Fruit fly (Drosophila melanogaster): ENCODE results near the gene CG42813.

CG42813 gene

dm6 chr3R:27228342-27228741, at the start of gene CG42813 (continued):
- peak; percentile 45 for TF ChIP-seq pzg (GFP tag; optimal IDR thresholded peaks at IDR 0.05)
- TF ChIP-seq ase (GFP tag; IDR thresholded peaks at IDR 0.05) = no peak
- peak; percentile 84 for TF ChIP-seq CTCF (GFP tag; optimal IDR thresholded peaks at IDR 0.05)
- TF ChIP-seq CG15514 (GFP tag; optimal IDR thresholded peaks at IDR 0.05) = peak; percentile 4
- TF ChIP-seq Doc3 (GFP tag; IDR thresholded peaks at IDR 0.05; ENCODE audit: partially characterized antibody) = no peak

DNA sequence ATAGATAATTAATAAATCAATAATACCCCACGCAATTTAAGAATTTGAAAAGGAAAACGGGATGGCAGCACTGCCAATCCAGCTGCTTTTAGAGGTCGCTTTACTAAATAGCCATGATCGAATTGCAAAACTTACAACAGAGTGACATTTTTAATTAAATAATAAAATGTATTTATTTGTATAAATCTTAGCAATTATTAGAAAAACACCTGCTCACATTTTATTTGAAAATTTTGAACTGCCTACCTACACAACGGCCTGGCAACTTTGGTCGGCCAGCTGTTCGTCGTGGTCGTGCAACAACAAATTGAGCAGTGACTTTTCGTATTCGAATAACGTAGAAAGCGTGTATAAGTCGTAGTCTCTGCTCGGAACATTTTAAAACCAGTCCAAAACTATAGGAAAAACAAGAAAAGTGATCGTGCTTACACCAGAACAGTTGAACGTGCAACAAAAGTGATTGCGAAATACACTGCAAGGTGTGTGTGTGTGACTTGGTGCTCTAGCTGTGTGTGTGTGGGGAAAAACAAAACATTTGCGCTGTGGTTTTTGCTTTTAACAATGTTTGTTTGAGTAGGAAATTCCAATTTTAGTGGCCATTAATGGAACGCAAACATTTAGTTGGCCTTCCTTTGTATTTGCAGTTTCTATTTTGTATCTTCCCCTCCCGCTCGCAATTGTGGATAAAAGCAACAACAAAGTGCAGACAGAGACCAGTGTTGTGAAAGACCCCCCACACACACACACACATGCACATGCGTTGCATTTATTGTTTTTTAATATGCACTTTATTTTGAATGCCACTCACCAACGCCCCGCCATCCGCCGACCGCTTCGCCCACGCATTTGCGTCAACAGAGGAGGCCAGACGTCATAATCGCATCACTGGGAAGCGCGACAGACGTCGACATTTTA, 46.4 kb upstream of the CG42813 start, which contains the start of gene CG5938:
CG5938 (plus strand) TSS at position 262 of the 915 bp plus-strand sequence.
- TF ChIP-seq CG10321 (GFP tag; IDR thresholded peaks at IDR 0.05) = no peak
- peak; percentile 41 for TF ChIP-seq nmo (GFP tag; optimal IDR thresholded peaks at IDR 0.05)
- no peak for TF ChIP-seq CG13296 (GFP tag; optimal IDR thresholded peaks at IDR 0.05)
- no peak for TF ChIP-seq dimm (GFP tag; IDR thresholded peaks at IDR 0.05)
- peak; percentile 48 for TF ChIP-seq CG15269 (tag; optimal IDR thresholded peaks at IDR 0.05)
- peak; percentile 73 for TF ChIP-seq MESR4 (GFP tag; optimal IDR thresholded peaks at IDR 0.05)
- peak; percentile 49 for TF ChIP-seq sug (tag; optimal IDR thresholded peaks at IDR 0.05)
- TF ChIP-seq CG3407 (GFP tag; optimal IDR thresholded peaks at IDR 0.05) = no peak
- peak; percentile 40 for TF ChIP-seq Sox102F (GFP tag; optimal IDR thresholded peaks at IDR 0.05)
- no peak for TF ChIP-seq Sin3A (optimal IDR thresholded peaks at IDR 0.05)
- no peak for TF ChIP-seq CG32767 (GFP tag; IDR thresholded peaks at IDR 0.05)
- peak; percentile 25 for TF ChIP-seq BEAF-32 (GFP tag; optimal IDR thresholded peaks at IDR 0.05)
- no peak for TF ChIP-seq shn (GFP tag; optimal IDR thresholded peaks at IDR 0.05)
- no peak for TF ChIP-seq Doc3 (GFP tag; IDR thresholded peaks at IDR 0.05; ENCODE audit: partially characterized antibody)
- no peak for TF ChIP-seq ab (GFP tag; optimal IDR thresholded peaks at IDR 0.05)
- TF ChIP-seq nom (GFP tag; optimal IDR thresholded peaks at IDR 0.05) = peak; percentile 54
- no peak for TF ChIP-seq CG10274 (GFP tag; optimal IDR thresholded peaks at IDR 0.05)
- TF ChIP-seq NfI (GFP tag; optimal IDR thresholded peaks at IDR 0.05) = peak; percentile 47
- peak in 1 of 3 experiments; percentile 20 for TF ChIP-seq lola (GFP tag; optimal IDR thresholded peaks at IDR 0.05)
- no peak for TF ChIP-seq Opbp (GFP tag; IDR thresholded peaks at IDR 0.05; ENCODE audit: partially characterized antibody)
- no peak for TF ChIP-seq kni (GFP tag; optimal IDR thresholded peaks at IDR 0.05)
- TF ChIP-seq tup (GFP tag; optimal IDR thresholded peaks at IDR 0.05) = peak; percentile 1
- TF ChIP-seq amos (GFP tag; IDR thresholded peaks at IDR 0.05; ENCODE audit: partially characterized antibody) = no peak
- no peak for TF ChIP-seq Atf-2 (GFP tag; optimal IDR thresholded peaks at IDR 0.05)
- TF ChIP-seq Deaf1 (tag; optimal IDR thresholded peaks at IDR 0.05) = peak; percentile 35
- TF ChIP-seq CG4424 (GFP tag; optimal IDR thresholded peaks at IDR 0.05) = peak; percentile 38
- TF ChIP-seq her (GFP tag; optimal IDR thresholded peaks at IDR 0.05) = no peak
- no peak for TF ChIP-seq CG6765 (GFP tag; optimal IDR thresholded peaks at IDR 0.05)
- TF ChIP-seq az2 (GFP tag; optimal IDR thresholded peaks at IDR 0.05) = peak; percentile 15
- TF ChIP-seq tin (GFP tag; optimal IDR thresholded peaks at IDR 0.05) = no peak
- no peak for TF ChIP-seq Hr78 (GFP tag; optimal IDR thresholded peaks at IDR 0.05)
- no peak for TF ChIP-seq dan (GFP tag; IDR thresholded peaks at IDR 0.05)
- TF ChIP-seq GATAe (GFP tag; conservative IDR thresholded peaks at IDR 0.05) = no peak
- no peak for TF ChIP-seq Chrac-16 (GFP tag; optimal IDR thresholded peaks at IDR 0.05)
- no peak for TF ChIP-seq pum (GFP tag; optimal IDR thresholded peaks at IDR 0.05)
- TF ChIP-seq CG11696 (GFP tag; IDR thresholded peaks at IDR 0.05) = no peak
- no peak for TF ChIP-seq pita (GFP tag; optimal IDR thresholded peaks at IDR 0.05)
- no peak for TF ChIP-seq Hand (GFP tag; optimal IDR thresholded peaks at IDR 0.05)
- TF ChIP-seq dmrt99B (tag; optimal IDR thresholded peaks at IDR 0.05) = no peak
- no peak for TF ChIP-seq CG11085 (GFP tag; IDR thresholded peaks at IDR 0.05)
- peak; percentile 38 for TF ChIP-seq abd-A (tag; optimal IDR thresholded peaks at IDR 0.05)
- no peak for TF ChIP-seq BtbVII (GFP tag; optimal IDR thresholded peaks at IDR 0.05)
- TF ChIP-seq unpg (GFP tag; optimal IDR thresholded peaks at IDR 0.05) = peak; percentile 11
